Worm (Caenorhabditis elegans) whole organism, mixed stage, embryonic: ENCODE measurements around the gene glt-6.

ENCODE experiments used
- M03D4.4 ChIP-seq: sonication (generic microtip); optimal IDR thresholded peaks from 2 replicates; lab custom pipeline; 2017; ENCODE audit warnings: mild to moderate bottlenecking, missing genetic modification characterization, missing compliant biosample characterization
- bed-3 ChIP-seq: fragments of 200-800 bp; sonication (Bioruptor generic); optimal IDR thresholded peaks from 3 replicates; lab custom pipeline; 2018; ENCODE audit warnings: mild to moderate bottlenecking, missing genetic modification characterization, moderate library complexity, missing compliant biosample characterization
- blmp-1 ChIP-seq: fragments of 150-350 bp; optimal IDR thresholded peaks from 2 replicates; lab custom pipeline; 2014; ENCODE audit warnings: missing biosample characterization, missing genetic modification characterization
- ceh-39 ChIP-seq: fragments of 150-350 bp; optimal IDR thresholded peaks from 2 replicates; lab custom pipeline; 2014; ENCODE audit warnings: missing biosample characterization, missing genetic modification characterization
- ceh-43 ChIP-seq: fragments of 200-800 bp; sonication (Bioruptor generic); optimal IDR thresholded peaks from 2 replicates; lab custom pipeline; 2018; ENCODE audit warnings: mild to moderate bottlenecking, missing genetic modification characterization, moderate library complexity, missing compliant biosample characterization
- ceh-83 ChIP-seq: fragments of 200-800 bp; sonication (Bioruptor generic); optimal IDR thresholded peaks from 2 replicates; lab custom pipeline; 2018; ENCODE audit warnings: mild to moderate bottlenecking, missing genetic modification characterization, missing compliant biosample characterization
- ces-1 ChIP-seq: fragments of 150-350 bp; optimal IDR thresholded peaks from 2 replicates; lab custom pipeline; 2014; ENCODE audit warnings: missing biosample characterization, missing genetic modification reagents, missing genetic modification characterization
- drap-1 ChIP-seq: fragments of 200-800 bp; sonication (Bioruptor generic); optimal IDR thresholded peaks from 3 replicates; lab custom pipeline; 2018; ENCODE audit warnings: mild to moderate bottlenecking, missing genetic modification characterization, missing compliant biosample characterization
- elt-1 ChIP-seq: sonication (generic microtip); optimal IDR thresholded peaks from 2 replicates; lab custom pipeline; 2017; ENCODE audit warnings: missing genetic modification characterization, mild to moderate bottlenecking, missing compliant biosample characterization, antibody characterized with exemption, moderate library complexity, borderline replicate concordance; ENCODE audit not compliant: insufficient read depth
- elt-3 ChIP-seq: fragments of 150-350 bp; optimal IDR thresholded peaks from 2 replicates; lab custom pipeline; 2014; ENCODE audit warnings: missing biosample characterization, missing genetic modification characterization
- flh-1 ChIP-seq: fragments of 200-800 bp; sonication (Bioruptor generic); optimal IDR thresholded peaks from 2 replicates; lab custom pipeline; 2018; ENCODE audit warnings: mild to moderate bottlenecking, missing genetic modification characterization, moderate library complexity, missing compliant biosample characterization
- ham-2 ChIP-seq: fragments of 200-800 bp; sonication (Bioruptor generic); optimal IDR thresholded peaks from 2 replicates; lab custom pipeline; 2018; ENCODE audit warnings: mild to moderate bottlenecking, missing genetic modification characterization, missing compliant biosample characterization
- hlh-1 ChIP-seq: fragments of 150-350 bp; optimal IDR thresholded peaks from 2 replicates; lab custom pipeline; 2014; ENCODE audit warnings: missing biosample characterization, missing genetic modification reagents, missing genetic modification characterization
- lin-13 ChIP-seq: fragments of 150-350 bp; optimal IDR thresholded peaks from 2 replicates; lab custom pipeline; 2014; ENCODE audit warnings: missing biosample characterization, missing genetic modification characterization
- lin-32 ChIP-seq: fragments of 200-800 bp; sonication (Bioruptor generic); optimal IDR thresholded peaks from 2 replicates; lab custom pipeline; 2018; ENCODE audit warnings: mild to moderate bottlenecking, missing genetic modification characterization, missing compliant biosample characterization
- lsy-2 ChIP-seq: fragments of 150-350 bp; optimal IDR thresholded peaks from 2 replicates; lab custom pipeline; 2014; ENCODE audit warnings: missing biosample characterization, missing genetic modification characterization
- mab-5 ChIP-seq: fragments of 150-350 bp; optimal IDR thresholded peaks from 2 replicates; lab custom pipeline; 2014; ENCODE audit warnings: missing biosample characterization, missing genetic modification characterization
- mep-1 ChIP-seq: fragments of 150-350 bp; optimal IDR thresholded peaks from 2 replicates; lab custom pipeline; 2017; ENCODE audit warnings: missing biosample characterization, missing genetic modification reagents, missing genetic modification characterization, inconsistent platforms
- mls-2 ChIP-seq: sonication (generic microtip); optimal IDR thresholded peaks from 2 replicates; lab custom pipeline; 2016; ENCODE audit warnings: mild to moderate bottlenecking, missing genetic modification characterization, moderate library complexity, missing compliant biosample characterization
- nhr-12 ChIP-seq: fragments of 150-350 bp; optimal IDR thresholded peaks from 2 replicates; lab custom pipeline; 2014; ENCODE audit warnings: missing biosample characterization, missing genetic modification characterization
- nhr-2 ChIP-seq: fragments of 150-350 bp; optimal IDR thresholded peaks from 2 replicates; lab custom pipeline; 2014; ENCODE audit warnings: missing biosample characterization, missing genetic modification characterization
- nhr-237 ChIP-seq: fragments of 150-350 bp; optimal IDR thresholded peaks from 2 replicates; lab custom pipeline; 2014; ENCODE audit warnings: missing biosample characterization, missing genetic modification characterization
- nhr-28 ChIP-seq: fragments of 150-350 bp; optimal IDR thresholded peaks from 2 replicates; lab custom pipeline; 2014; ENCODE audit warnings: missing biosample characterization, missing genetic modification characterization
- nhr-76 ChIP-seq: sonication (generic microtip); optimal IDR thresholded peaks from 2 replicates; lab custom pipeline; 2017; ENCODE audit warnings: missing biosample characterization, missing genetic modification characterization
- pha-4 ChIP-seq: fragments of 150-350 bp; optimal IDR thresholded peaks from 2 replicates; lab custom pipeline; 2018; ENCODE audit warnings: missing biosample characterization, missing genetic modification reagents, missing genetic modification characterization
- snpc-4 ChIP-seq: fragments of 150-350 bp; optimal IDR thresholded peaks from 2 replicates; lab custom pipeline; 2014; ENCODE audit warnings: missing biosample characterization, missing genetic modification characterization
- sptf-1 ChIP-seq: sonication (generic microtip); optimal IDR thresholded peaks from 2 replicates; lab custom pipeline; 2017; ENCODE audit warnings: mild to moderate bottlenecking, missing genetic modification characterization, moderate library complexity, missing compliant biosample characterization
- tbx-8 ChIP-seq: fragments of 200-800 bp; sonication (Bioruptor generic); optimal IDR thresholded peaks from 2 replicates; lab custom pipeline; 2018; ENCODE audit warnings: mild to moderate bottlenecking, missing genetic modification characterization, moderate library complexity, missing compliant biosample characterization
- unc-39 ChIP-seq: fragments of 150-350 bp; optimal IDR thresholded peaks from 2 replicates; lab custom pipeline; 2014; ENCODE audit warnings: missing biosample characterization, missing genetic modification characterization
- unc-62 ChIP-seq: fragments of 150-350 bp; optimal IDR thresholded peaks from 2 replicates; lab custom pipeline; 2014; ENCODE audit warnings: missing biosample characterization, missing genetic modification reagents, missing genetic modification characterization
- zip-8 ChIP-seq: fragments of 150-350 bp; optimal IDR thresholded peaks from 2 replicates; lab custom pipeline; 2014; ENCODE audit warnings: missing biosample characterization, missing genetic modification characterization
- ztf-11 ChIP-seq: fragments of 150-350 bp; optimal IDR thresholded peaks from 2 replicates; lab custom pipeline; 2014; ENCODE audit warnings: missing biosample characterization, missing genetic modification characterization

The glt-6 gene

DNA sequence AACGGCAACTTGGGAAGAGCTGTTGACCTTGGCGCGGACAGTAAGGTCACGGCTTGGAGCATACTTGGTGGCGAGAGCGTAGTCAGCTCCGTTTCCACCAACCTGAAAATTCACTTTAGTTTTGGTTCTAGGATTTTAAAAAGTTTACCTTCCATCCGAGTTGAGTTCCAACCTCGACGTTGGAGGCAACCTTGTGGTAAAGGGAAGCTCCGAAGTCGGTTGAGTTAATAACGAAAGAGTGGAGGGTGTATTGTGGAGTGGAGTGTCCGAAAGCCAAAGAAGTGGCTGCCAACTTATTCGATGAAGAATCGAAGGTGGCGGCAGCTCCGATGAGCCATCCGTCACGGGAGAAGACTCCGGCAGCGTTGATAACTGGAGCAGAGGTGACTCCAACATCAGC is 3.3 kb downstream of the glt-6 start:
- no peak for TF ChIP-seq snpc-4 (tag; lab: Kevin White, UChicago)
- TF ChIP-seq bed-3 (GFP tag; lab: Kevin White, UChicago): no peak
- TF ChIP-seq ham-2 (GFP tag; lab: Kevin White, UChicago): no peak
- TF ChIP-seq flh-1 (GFP tag; lab: Kevin White, UChicago): no peak
- no peak for TF ChIP-seq ceh-39 (tag; lab: Kevin White, UChicago)
- TF ChIP-seq lsy-2: no peak
- TF ChIP-seq nhr-2 (tag; lab: Kevin White, UChicago): no peak
- no peak for TF ChIP-seq mep-1 (tag; lab: Kevin White, UChicago)
- no peak for TF ChIP-seq sptf-1
- TF ChIP-seq pha-4 (tag; lab: Kevin White, UChicago): no peak
- TF ChIP-seq nhr-28: no peak
- no peak for TF ChIP-seq nhr-76
- TF ChIP-seq blmp-1 (tag; lab: Kevin White, UChicago): no peak
- TF ChIP-seq ceh-43: no peak
- TF ChIP-seq ces-1 (GFP tag; lab: Kevin White, UChicago): no peak
- no peak for TF ChIP-seq tbx-8 (GFP tag; lab: Kevin White, UChicago)
- TF ChIP-seq mls-2: no peak

ce11 chrIV:7507305-7507704 is 3.9 kb downstream of the glt-6 start:
- TF ChIP-seq pha-4 (tag; lab: Kevin White, UChicago) (no peak), nhr-12 (tag; lab: Kevin White, UChicago) (no peak), drap-1 (GFP tag; lab: Kevin White, UChicago) (no peak), unc-39 (tag; lab: Kevin White, UChicago) (no peak), ceh-43 (no peak), elt-3 (tag; lab: Kevin White, UChicago) (no peak), nhr-28 (no peak), sptf-1 (no peak), unc-62 (GFP tag; lab: Kevin White, UChicago) (no peak), mls-2 (no peak), ztf-11 (tag; lab: Kevin White, UChicago) (no peak), ham-2 (GFP tag; lab: Kevin White, UChicago) (no peak), elt-1 (tag; lab: Kevin White, UChicago) (no peak), blmp-1 (tag; lab: Kevin White, UChicago) (no peak), hlh-1 (tag; lab: Kevin White, UChicago) (no peak), bed-3 (GFP tag; lab: Kevin White, UChicago) (no peak), mab-5 (tag; lab: Kevin White, UChicago) (no peak), ceh-83 (GFP tag; lab: Kevin White, UChicago) (no peak), nhr-237 (tag; lab: Kevin White, UChicago) (no peak), snpc-4 (tag; lab: Kevin White, UChicago) (no peak)

DNA sequence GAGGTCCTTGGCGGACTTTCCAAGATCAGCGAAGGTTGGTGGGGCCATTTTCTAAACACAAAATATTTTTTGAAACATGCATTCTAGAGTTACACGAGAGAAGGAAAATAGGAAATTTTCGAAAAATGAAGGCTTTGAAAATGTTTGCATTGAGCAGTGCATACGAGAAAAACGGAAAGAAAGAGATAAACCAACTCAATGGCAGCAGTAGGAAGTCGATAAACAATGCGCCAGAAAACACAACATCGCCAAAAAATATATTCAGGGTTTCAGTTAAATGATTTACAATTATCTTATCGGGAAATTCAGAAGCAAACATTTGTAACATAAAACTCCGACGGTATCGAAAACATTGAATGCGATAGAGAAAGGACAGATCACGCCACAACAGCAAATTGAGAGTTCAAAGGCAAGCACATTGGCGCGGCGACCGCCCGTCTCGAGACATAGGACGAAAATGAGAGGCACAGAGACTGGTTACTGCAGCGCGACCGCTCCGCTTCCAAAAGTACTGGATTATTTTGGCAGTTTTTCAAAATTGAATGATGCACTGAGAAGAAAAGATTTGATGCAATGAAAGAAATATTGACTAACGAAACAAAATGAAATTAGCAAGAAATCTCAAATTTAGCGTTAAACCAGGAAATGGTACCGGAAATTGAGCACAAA is 4.6 kb downstream of the glt-6 start, which contains the start of the genes vdac-1 and R05G6.5:
TSS of gene vdac-1 (minus strand) at position 51 of the 669 bp plus-strand sequence.
TSS of gene R05G6.5 (plus strand) at position 527 of the 669 bp plus-strand sequence.
- TF ChIP-seq elt-3 (tag; lab: Kevin White, UChicago) (no peak), pha-4 (tag; lab: Kevin White, UChicago) (no peak), mep-1 (tag; lab: Kevin White, UChicago) (peak; percentile 47), mls-2 (no peak), M03D4.4 (tag; lab: Kevin White, UChicago) (no peak), tbx-8 (GFP tag; lab: Kevin White, UChicago) (no peak), ceh-43 (no peak), ham-2 (GFP tag; lab: Kevin White, UChicago) (no peak), bed-3 (GFP tag; lab: Kevin White, UChicago) (no peak), lin-13 (tag; lab: Kevin White, UChicago) (no peak), snpc-4 (tag; lab: Kevin White, UChicago) (no peak), unc-62 (GFP tag; lab: Kevin White, UChicago) (no peak), hlh-1 (tag; lab: Kevin White, UChicago) (peak; percentile 14), lin-32 (GFP tag; lab: Kevin White, UChicago) (no peak), ceh-83 (GFP tag; lab: Kevin White, UChicago) (no peak), lsy-2 (no peak), elt-1 (tag; lab: Kevin White, UChicago) (no peak), zip-8 (tag; lab: Kevin White, UChicago) (no peak), nhr-237 (tag; lab: Kevin White, UChicago) (peak; percentile 72)

- no peak for TF ChIP-seq sptf-1
- peak; percentile 73 for TF ChIP-seq lsy-2
- no peak for TF ChIP-seq snpc-4 (tag; lab: Kevin White, UChicago)
These were observed 5.4 kb downstream of the glt-6 start for ce11 chrIV:7508850-7509249.
